Fruit fly (Drosophila melanogaster) whole organism, embryonic: ENCODE results near the gene Cdc6.

ENCODE experiments used
- CG10267 ChIP-seq: fragments of 200-800 bp; sonication (Bioruptor generic); optimal IDR thresholded peaks from 2 replicates; lab custom pipeline; 2018; ENCODE audit warnings: missing biosample characterization, mild to moderate bottlenecking, missing genetic modification characterization, moderate library complexity
- CG12236 ChIP-seq: fragments of 200-800 bp; sonication (Bioruptor generic); optimal IDR thresholded peaks from 2 replicates; lab custom pipeline; 2016; ENCODE audit warnings: missing biosample characterization, missing genetic modification characterization
- CG18619 ChIP-seq: fragments of 200-800 bp; sonication (Bioruptor generic); optimal IDR thresholded peaks from 3 replicates; lab custom pipeline; 2017; ENCODE audit warnings: missing biosample characterization, mild to moderate bottlenecking, missing genetic modification characterization
- CG2889 ChIP-seq: fragments of 200-800 bp; sonication (Bioruptor generic); IDR thresholded peaks from 3 replicates; pipeline ENCODE4 v1.3.6; 2022; ENCODE audit warnings: missing biosample characterization, missing genetic modification characterization
- CG31224 ChIP-seq: fragments of 200-800 bp; sonication (Bioruptor generic); IDR thresholded peaks from 2 replicates; pipeline ENCODE4 v1.3.6; 2022; ENCODE audit warnings: missing biosample characterization, missing genetic modification characterization
- Ptx1 ChIP-seq: fragments of 200-800 bp; sonication (Bioruptor generic); IDR thresholded peaks from 2 replicates; pipeline ENCODE4 v1.3.6; 2022; ENCODE audit warnings: missing biosample characterization, missing genetic modification characterization
- Sin3A ChIP-seq: fragments of >200 bp; optimal IDR thresholded peaks from 2 replicates; lab custom pipeline; 2018
- corto ChIP-seq: fragments of 200-800 bp; sonication (Bioruptor generic); optimal IDR thresholded peaks from 2 replicates; lab custom pipeline; 2016; ENCODE audit warnings: missing biosample characterization, mild to moderate bottlenecking, missing genetic modification characterization, moderate library complexity
- eve ChIP-seq, 2 experiments: fragments of >200 bp; optimal IDR thresholded peaks; 2 replicates each; lab custom pipeline; 2017; ENCODE audit warnings: missing biosample characterization in 2 of 2, missing genetic modification characterization in 2 of 2
- usp ChIP-seq: fragments of >200 bp; optimal IDR thresholded peaks from 2 replicates; lab custom pipeline; 2017; ENCODE audit warnings: missing biosample characterization, missing genetic modification characterization

DNA sequence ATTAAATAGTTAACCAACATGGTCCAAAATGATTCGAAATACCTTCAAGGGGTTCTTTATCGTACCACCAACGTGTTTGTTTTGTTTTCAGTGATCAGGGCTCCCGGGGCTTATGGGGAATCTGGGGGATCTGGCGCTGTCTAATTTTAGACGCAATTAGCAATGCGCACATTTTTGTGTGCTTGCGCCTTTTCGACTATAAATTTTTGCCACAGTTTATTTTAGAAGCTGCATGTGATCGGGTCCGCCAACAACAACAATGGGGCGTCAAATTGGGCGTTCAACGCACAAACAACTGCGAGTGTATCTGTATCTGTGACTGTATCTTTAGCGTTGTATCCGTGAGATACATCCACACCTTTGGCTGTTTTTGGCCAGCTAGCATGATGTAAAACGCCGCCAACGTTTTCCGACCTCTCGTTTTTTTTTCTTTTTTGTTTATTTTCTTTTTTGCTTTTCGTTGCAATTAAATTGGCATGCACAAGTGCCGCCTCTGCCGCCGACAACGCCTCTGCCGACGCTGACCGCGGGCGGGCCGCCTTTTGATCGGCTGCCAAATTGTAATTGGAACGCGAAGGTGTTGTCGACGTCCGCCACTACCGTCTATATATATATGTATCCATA lies 39.6 kb upstream of the Cdc6 start:
- TF ChIP-seq CG2889 (no peak), usp (GFP tag; lab: Kevin White, UChicago) (no peak), eve (GFP tag; optimal IDR thresholded peaks at IDR 0.05; lab: Kevin White, UChicago) (no peak), CG18619 (GFP tag; lab: Kevin White, UChicago) (no peak), CG31224 (GFP tag; lab: Robert Waterston, UW) (no peak), corto (GFP tag; lab: Kevin White, UChicago) (no peak), Sin3A (lab: Kevin White, UChicago) (no peak), CG12236 (GFP tag; lab: Kevin White, UChicago) (no peak), Ptx1 (GFP tag; lab: Robert Waterston, UW) (no peak), CG10267 (no peak)
